Worm (Caenorhabditis elegans) whole organism, L4 larva: ENCODE results near the gene K08H2.4.

ENCODE experiments used
- F26F4.8 ChIP-seq: fragments of 200-800 bp; sonication (Bioruptor generic); conservative IDR thresholded peaks from 2 replicates; pipeline ENCODE4 v1.3.6; 2022; ENCODE audit warnings: missing genetic modification characterization, missing compliant biosample characterization
- ZK546.5 ChIP-seq, 2 experiments: sonication (generic microtip); optimal IDR thresholded peaks; 2 replicates each; lab custom pipeline; 2017; ENCODE audit warnings: missing biosample characterization in 2 of 2, missing genetic modification characterization in 2 of 2
- aha-1 ChIP-seq: fragments of 150-350 bp; peaks from one replicate; lab custom pipeline; 2014; ENCODE audit warnings: missing biosample characterization, missing genetic modification characterization
- arid-1 ChIP-seq: fragments of 200-800 bp; sonication (Bioruptor generic); conservative IDR thresholded peaks from 2 replicates; pipeline ENCODE4 v1.3.6; 2022; ENCODE audit warnings: missing genetic modification reagents, missing genetic modification characterization, missing compliant biosample characterization
- ces-1 ChIP-seq: fragments of 150-350 bp; sonication (generic microtip); optimal IDR thresholded peaks from 4 replicates; lab custom pipeline; 2014; ENCODE audit warnings: missing biosample characterization, missing genetic modification reagents, missing genetic modification characterization
- ctbp-1 ChIP-seq: fragments of 200-800 bp; sonication (Bioruptor generic); IDR thresholded peaks from 2 replicates; pipeline ENCODE4 v1.3.6; 2022; ENCODE audit warnings: missing genetic modification reagents, missing genetic modification characterization, missing compliant biosample characterization
- daf-16 ChIP-seq, 3 experiments: sonication (generic microtip); optimal IDR thresholded peaks; 2 replicates each; lab custom pipeline; 2016 to 2017; ENCODE audit warnings: missing genetic modification characterization in 3 of 3, missing genetic modification reagents in 3 of 3, mild to moderate bottlenecking in 2 of 3, missing compliant biosample characterization in 2 of 3, missing biosample characterization in 1 of 3, moderate library complexity in 1 of 3
- duxl-1 ChIP-seq: sonication (generic microtip); optimal IDR thresholded peaks from 2 replicates; lab custom pipeline; 2016; ENCODE audit warnings: mild to moderate bottlenecking, missing genetic modification characterization, moderate library complexity, missing compliant biosample characterization; ENCODE audit not compliant: poor library complexity
- egl-43 ChIP-seq: fragments of 200-800 bp; sonication (Bioruptor generic); IDR thresholded peaks from 2 replicates; pipeline ENCODE4 v1.3.6; 2022; ENCODE audit warnings: missing genetic modification reagents, missing genetic modification characterization, missing compliant biosample characterization
- fkh-10 ChIP-seq: fragments of 150-350 bp; optimal IDR thresholded peaks from 2 replicates; lab custom pipeline; 2014; ENCODE audit warnings: missing biosample characterization, missing genetic modification reagents, missing genetic modification characterization
- hif-1 ChIP-seq, 2 experiments: sonication (generic microtip); optimal IDR thresholded peaks; 2 replicates each; lab custom pipeline; 2016 to 2017; ENCODE audit warnings: missing compliant biosample characterization in 2 of 2, missing genetic modification characterization in 2 of 2, missing genetic modification reagents in 2 of 2, missing genotype in 2 of 2, mild to moderate bottlenecking in 1 of 2
- hlh-11 ChIP-seq: fragments of 200-800 bp; sonication (Bioruptor generic); optimal IDR thresholded peaks from 2 replicates; lab custom pipeline; 2018; ENCODE audit warnings: mild to moderate bottlenecking, missing genetic modification characterization, missing compliant biosample characterization
- hlh-30 ChIP-seq: sonication (generic microtip); optimal IDR thresholded peaks from 2 replicates; lab custom pipeline; 2017; ENCODE audit warnings: antibody characterized with exemption, mild to moderate bottlenecking, missing genetic modification characterization, missing compliant biosample characterization; ENCODE audit not compliant: insufficient read depth
- hmg-1.1 ChIP-seq: fragments of 200-800 bp; sonication (Bioruptor generic); IDR thresholded peaks from 2 replicates; pipeline ENCODE4 v1.3.6; 2022; ENCODE audit warnings: missing genetic modification reagents, missing genetic modification characterization, missing compliant biosample characterization
- jun-1 ChIP-seq: fragments of 150-350 bp; optimal IDR thresholded peaks from 2 replicates; lab custom pipeline; 2014; ENCODE audit warnings: missing biosample characterization, missing genetic modification reagents, missing genetic modification characterization
- lin-1 ChIP-seq: fragments of 200-800 bp; sonication (Bioruptor generic); IDR thresholded peaks from 2 replicates; pipeline ENCODE4 v1.3.6; 2022; ENCODE audit warnings: missing genetic modification reagents, missing genetic modification characterization, missing compliant biosample characterization
- lin-15B ChIP-seq: fragments of 150-350 bp; sonication (generic microtip); optimal IDR thresholded peaks from 3 replicates; lab custom pipeline; 2014; ENCODE audit warnings: missing biosample characterization, missing genetic modification characterization
- lin-38 ChIP-seq: fragments of 200-800 bp; sonication (Bioruptor generic); IDR thresholded peaks from 2 replicates; pipeline ENCODE4 v1.3.6; 2022; ENCODE audit warnings: missing genetic modification reagents, missing genetic modification characterization, missing compliant biosample characterization
- lsy-2 ChIP-seq, 2 experiments: fragments of 150-350 bp in 1 of 2; sonication (generic microtip) in 1 of 2; optimal IDR thresholded peaks; 2 replicates each; lab custom pipeline; 2014 to 2017; ENCODE audit warnings: missing biosample characterization in 2 of 2, missing genetic modification characterization in 2 of 2
- mdl-1 ChIP-seq, 2 experiments: fragments of 150-350 bp in 1 of 2; sonication (generic microtip) in 1 of 2; optimal IDR thresholded peaks; 2 replicates each; lab custom pipeline; 2014 to 2017; ENCODE audit warnings: missing biosample characterization in 2 of 2, missing genetic modification characterization in 2 of 2
- mep-1 ChIP-seq: fragments of 150-350 bp; sonication (generic microtip); optimal IDR thresholded peaks from 3 replicates; lab custom pipeline; 2014; ENCODE audit warnings: missing biosample characterization, missing genetic modification characterization
- nhr-102 ChIP-seq: sonication (generic microtip); optimal IDR thresholded peaks from 2 replicates; lab custom pipeline; 2016; ENCODE audit warnings: mild to moderate bottlenecking, missing genetic modification characterization, moderate library complexity, missing compliant biosample characterization
- nhr-11 ChIP-seq: fragments of 150-350 bp; optimal IDR thresholded peaks from 2 replicates; lab custom pipeline; 2014; ENCODE audit warnings: missing biosample characterization, missing genetic modification characterization
- nhr-237 ChIP-seq: sonication (generic microtip); optimal IDR thresholded peaks from 2 replicates; lab custom pipeline; 2017; ENCODE audit warnings: missing biosample characterization, missing genetic modification characterization
- nhr-28 ChIP-seq: fragments of 150-350 bp; optimal IDR thresholded peaks from 2 replicates; lab custom pipeline; 2014; ENCODE audit warnings: missing biosample characterization, missing genetic modification characterization
- nhr-48 ChIP-seq: sonication (generic microtip); optimal IDR thresholded peaks from 2 replicates; lab custom pipeline; 2016; ENCODE audit warnings: mild to moderate bottlenecking, missing genetic modification characterization, missing compliant biosample characterization
- pqm-1 ChIP-seq: sonication (generic microtip); optimal IDR thresholded peaks from 2 replicates; lab custom pipeline; 2017; ENCODE audit warnings: missing biosample characterization, missing genetic modification characterization
- rbr-2 ChIP-seq: sonication (generic microtip); optimal IDR thresholded peaks from 2 replicates; lab custom pipeline; 2016; ENCODE audit warnings: missing genotype, missing genetic modification characterization, missing compliant biosample characterization
- snpc-1.2 ChIP-seq: fragments of 200-800 bp; sonication (Bioruptor generic); IDR thresholded peaks from 2 replicates; pipeline ENCODE4 v1.3.6; 2022; ENCODE audit warnings: missing genetic modification reagents, missing genetic modification characterization, missing compliant biosample characterization
- unc-62 ChIP-seq, 3 experiments: fragments of 150-350 bp in 1 of 3; sonication (generic microtip); optimal IDR thresholded peaks in 2 of 3; peaks in 1 of 3; 1 replicate in 1 of 3; 2 replicates in 2 of 3; lab custom pipeline; 2014 to 2017; ENCODE audit warnings: missing biosample characterization in 3 of 3, missing genetic modification characterization in 3 of 3, missing genetic modification reagents in 3 of 3, missing genotype in 1 of 3
- vab-7 ChIP-seq: fragments of 200-800 bp; sonication (Bioruptor generic); IDR thresholded peaks from 2 replicates; pipeline ENCODE4 v1.3.6; 2022; ENCODE audit warnings: missing genetic modification reagents, missing genetic modification characterization, missing compliant biosample characterization
- zip-11 ChIP-seq: fragments of 200-800 bp; sonication (Bioruptor generic); IDR thresholded peaks from 2 replicates; pipeline ENCODE4 v1.3.6; 2022; ENCODE audit warnings: missing genetic modification characterization, missing compliant biosample characterization
- zip-2 ChIP-seq: fragments of 150-350 bp; optimal IDR thresholded peaks from 2 replicates; lab custom pipeline; 2014; ENCODE audit warnings: missing biosample characterization, missing genetic modification characterization
- ztf-7 ChIP-seq: fragments of 150-350 bp; optimal IDR thresholded peaks from 2 replicates; lab custom pipeline; 2014; ENCODE audit warnings: missing biosample characterization, missing genetic modification characterization

K08H2.4 gene

DNA sequence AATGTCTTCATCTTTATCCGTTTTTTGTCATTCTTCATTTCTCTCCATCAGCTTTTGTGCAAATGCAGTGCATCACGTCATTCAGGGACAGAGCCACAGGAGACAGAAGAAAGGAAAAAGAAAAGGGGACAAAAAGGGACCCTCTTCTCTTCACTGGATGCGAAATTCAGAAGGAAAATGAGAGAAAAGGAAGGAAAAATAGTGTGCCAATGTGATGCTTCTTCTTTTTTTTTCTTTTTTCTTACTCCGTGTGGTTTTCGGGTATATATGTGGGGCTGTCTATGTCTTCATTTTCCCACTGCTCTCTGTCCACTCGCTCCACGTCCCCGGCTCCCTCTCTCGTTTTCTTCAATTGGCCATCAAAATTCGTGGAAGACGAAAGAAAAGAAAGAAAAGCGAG, 27.8 kb upstream of the K08H2.4 start:
- TF ChIP-seq vab-7 (no peak), hif-1 (tag; optimal IDR thresholded peaks at IDR 0.05; lab: Kevin White, UChicago) (no peak), snpc-1.2 (no peak), ZK546.5 (tag; optimal IDR thresholded peaks at IDR 0.05; lab: Kevin White, UChicago) (no peak), F26F4.8 (GFP tag; lab: Robert Waterston, UW) (no peak), hmg-1.1 (GFP tag; lab: Robert Waterston, UW) (peak; percentile 57), ztf-7 (tag; lab: Kevin White, UChicago) (no peak), unc-62 (GFP tag; optimal IDR thresholded peaks at IDR 0.05 in 1 of 2; lab: Kevin White, UChicago) (peak in 1 of 2 experiments; percentile 43), unc-62 (tag; optimal IDR thresholded peaks at IDR 0.05; lab: Kevin White, UChicago) (no peak), egl-43 (GFP tag; lab: Robert Waterston, UW) (0 out of 2 replicates have a peak, but pooled peaks have one; percentile 18), ctbp-1 (GFP tag; lab: Robert Waterston, UW) (peak; percentile 60; the same call in 1 of the 2 replicates), hlh-30 (tag; lab: Kevin White, UChicago) (peak; percentile 35), lin-38 (GFP tag; lab: Robert Waterston, UW) (no peak), fkh-10 (GFP tag; lab: Kevin White, UChicago) (peak; percentile 71), hlh-11 (tag; lab: Kevin White, UChicago) (peak; percentile 10), mep-1 (tag; lab: Kevin White, UChicago) (peak; percentile 71), lsy-2 (tag; optimal IDR thresholded peaks at IDR 0.05; lab: Kevin White, UChicago) (peak in 1 of 2 experiments; percentile 61), nhr-102 (tag; lab: Kevin White, UChicago) (no peak), lin-15B (tag; lab: Kevin White, UChicago) (no peak), mdl-1 (tag; optimal IDR thresholded peaks at IDR 0.05; lab: Kevin White, UChicago) (peak in 1 of 2 experiments; percentile 32), nhr-28 (tag; lab: Kevin White, UChicago) (no peak), rbr-2 (peak; percentile 24)

ce11 chrX:13212528-13212927, 25.8 kb upstream of the K08H2.4 start:
- TF ChIP-seq arid-1 (no peak), unc-62 (GFP tag; optimal IDR thresholded peaks at IDR 0.05 in 1 of 2; lab: Kevin White, UChicago) (peak in 1 of 2 experiments; percentile 19), unc-62 (tag; optimal IDR thresholded peaks at IDR 0.05; lab: Kevin White, UChicago) (no peak), nhr-48 (tag; lab: Kevin White, UChicago) (no peak), zip-2 (tag; lab: Kevin White, UChicago) (no peak), mdl-1 (tag; optimal IDR thresholded peaks at IDR 0.05; lab: Kevin White, UChicago) (no peak), duxl-1 (tag; lab: Kevin White, UChicago) (no peak)

ce11 chrX:13216802-13217201, 21.5 kb upstream of the K08H2.4 start, which contains the start of gene R12H7.4:
Gene R12H7.4 (plus strand): TSS chrX:13217102.
- no peak for TF ChIP-seq jun-1 (tag; lab: Kevin White, UChicago)
- peak in 1 of 2 experiments; percentile 79 for TF ChIP-seq unc-62 (GFP tag; optimal IDR thresholded peaks at IDR 0.05 in 1 of 2; lab: Kevin White, UChicago)
- no peak for TF ChIP-seq unc-62 (tag; optimal IDR thresholded peaks at IDR 0.05; lab: Kevin White, UChicago)
- TF ChIP-seq, all 104 proteins: peak for 1

- TF ChIP-seq zip-11 (no peak), mdl-1 (tag; optimal IDR thresholded peaks at IDR 0.05; lab: Kevin White, UChicago) (no peak), pqm-1 (tag; lab: Kevin White, UChicago) (no peak), lin-1 (GFP tag; lab: Robert Waterston, UW) (no peak), unc-62 (GFP tag; optimal IDR thresholded peaks at IDR 0.05 in 1 of 2; lab: Kevin White, UChicago) (peak in 1 of 2 experiments; percentile 94), unc-62 (tag; optimal IDR thresholded peaks at IDR 0.05; lab: Kevin White, UChicago) (no peak), aha-1 (tag; lab: Kevin White, UChicago) (peak; percentile 17)
- TF ChIP-seq, all 104 proteins: peak for 2
Observed at ce11 chrX:13217940-13218339, 20.4 kb upstream of the K08H2.4 start.

DNA sequence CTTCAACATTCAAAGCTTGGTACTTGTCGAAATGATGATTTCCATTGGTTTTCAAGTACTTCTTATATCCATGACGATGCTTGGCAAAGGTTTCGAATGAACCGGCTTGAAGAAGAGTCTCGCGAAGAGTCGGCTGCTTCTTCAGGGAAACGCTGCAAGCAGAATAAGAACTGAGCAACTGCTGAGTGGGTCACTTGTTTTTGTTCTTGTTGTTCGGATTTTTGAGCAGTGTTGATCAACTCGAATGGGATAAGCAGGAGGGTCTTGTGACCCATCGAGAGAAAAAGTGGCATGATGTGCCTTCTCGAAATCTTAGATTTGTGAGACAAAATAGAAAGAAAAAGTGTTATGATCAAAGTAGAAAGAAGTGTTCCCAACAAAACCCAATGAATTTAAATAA, 17.7 kb upstream of the K08H2.4 start:
- TF ChIP-seq ces-1 (GFP tag; lab: Kevin White, UChicago) (no peak), nhr-237 (tag; lab: Kevin White, UChicago) (no peak), unc-62 (GFP tag; optimal IDR thresholded peaks at IDR 0.05 in 1 of 2; lab: Kevin White, UChicago) (peak in 1 of 2 experiments; percentile 90), unc-62 (tag; optimal IDR thresholded peaks at IDR 0.05; lab: Kevin White, UChicago) (no peak), hlh-30 (tag; lab: Kevin White, UChicago) (peak; percentile 8), nhr-11 (peak; percentile 67), daf-16 (GFP tag; optimal IDR thresholded peaks at IDR 0.05; lab: Kevin White, UChicago) (peak in 1 of 2 experiments; percentile 91), daf-16 (tag; optimal IDR thresholded peaks at IDR 0.05; lab: Kevin White, UChicago) (no peak)
